Worm (Caenorhabditis elegans): Measurements from ENCODE around the gene ptr-18.

DNA sequence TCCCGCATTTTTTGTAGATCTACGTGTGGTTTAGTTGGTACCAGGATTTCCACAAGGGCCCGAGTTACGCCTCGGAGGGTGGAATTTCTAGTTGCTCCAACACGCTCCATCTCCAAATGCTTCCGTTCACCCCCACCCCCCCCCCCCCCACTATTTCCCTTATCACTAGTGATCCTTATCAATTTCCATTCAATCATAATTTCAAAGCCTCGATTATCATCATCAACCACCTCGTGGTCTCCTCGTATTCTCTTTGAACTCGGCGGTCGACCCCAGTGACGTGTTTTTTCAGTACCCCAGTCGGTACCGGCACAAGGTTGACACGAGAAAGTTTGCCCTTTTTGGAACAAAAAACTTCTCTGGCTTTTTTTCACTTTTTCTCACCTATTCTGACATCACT is 17.5 kb downstream of the ptr-18 start:
- TF ChIP-seq madf-9 (GFP tag; conservative IDR thresholded peaks at IDR 0.05) (no peak), mxl-2 (GFP tag; conservative IDR thresholded peaks at IDR 0.05) (no peak), ama-1 (optimal IDR thresholded peaks at IDR 0.05) (no peak), snpc-4 (tag; optimal IDR thresholded peaks at IDR 0.05) (no peak), nhr-102 (tag; optimal IDR thresholded peaks at IDR 0.05) (no peak), nhr-11 (tag; optimal IDR thresholded peaks at IDR 0.05) (no peak), spr-3 (GFP tag; optimal IDR thresholded peaks at IDR 0.05) (no peak), pqm-1 (tag; optimal IDR thresholded peaks at IDR 0.05) (no peak)
